Worm (Caenorhabditis elegans): ENCODE data around the gene W04E12.4.

- TF ChIP-seq ztf-11 (tag; optimal IDR thresholded peaks at IDR 0.05) (no peak), lin-15B (tag; optimal IDR thresholded peaks at IDR 0.05) (no peak), skn-1 (tag; optimal IDR thresholded peaks at IDR 0.05) (no peak), aly-2 (tag; optimal IDR thresholded peaks at IDR 0.05) (no peak), nhr-237 (tag; optimal IDR thresholded peaks at IDR 0.05) (no peak), elt-2 (tag; optimal IDR thresholded peaks at IDR 0.05) (no peak)
These were observed 35.8 kb downstream of the W04E12.4 start for ce11 chrV:19779220-19779619.
